Fruit fly (Drosophila melanogaster): ENCODE measurements around the gene CG5746.

The CG5746 gene

dm6 chr3R:24295556-24296465 is 52.8 kb downstream of the CG5746 start (continued):
- TF ChIP-seq org-1 (GFP tag; optimal IDR thresholded peaks at IDR 0.05) (peak; percentile 64), wdn (GFP tag; IDR thresholded peaks at IDR 0.05) (peak; percentile 82), grn (GFP tag; optimal IDR thresholded peaks at IDR 0.05) (no peak), CG34224 (GFP tag; IDR thresholded peaks at IDR 0.05; ENCODE audit: partially characterized antibody) (no peak), CG10462 (GFP tag; optimal IDR thresholded peaks at IDR 0.05) (peak; percentile 63), YL-1 (GFP tag; optimal IDR thresholded peaks at IDR 0.05) (no peak), Ravus (GFP tag; IDR thresholded peaks at IDR 0.05) (no peak; the same call in none of the 2 replicates), chn (GFP tag; optimal IDR thresholded peaks at IDR 0.05) (peak; percentile 65), CG2116 (GFP tag; optimal IDR thresholded peaks at IDR 0.05) (peak; percentile 36), CG2875 (GFP tag; optimal IDR thresholded peaks at IDR 0.05) (peak; percentile 66), CG3847 (GFP tag; IDR thresholded peaks at IDR 0.05) (peak; percentile 73), CG33557 (GFP tag; optimal IDR thresholded peaks at IDR 0.05) (peak; percentile 81), scrt (GFP tag; optimal IDR thresholded peaks at IDR 0.05) (peak; percentile 73), CG4360 (GFP tag; IDR thresholded peaks at IDR 0.05) (peak; percentile 94), seq (GFP tag; IDR thresholded peaks at IDR 0.05) (peak; percentile 79), D19A (tag; optimal IDR thresholded peaks at IDR 0.05) (peak; percentile 60), Dp (GFP tag; optimal IDR thresholded peaks at IDR 0.05) (no peak), toy (GFP tag; IDR thresholded peaks at IDR 0.05) (0 out of 2 replicates have a peak, but pooled peaks have one; percentile 29), CG9609 (GFP tag; optimal IDR thresholded peaks at IDR 0.05) (peak; percentile 46), da (GFP tag; optimal IDR thresholded peaks at IDR 0.05) (no peak), ERR (GFP tag; optimal IDR thresholded peaks at IDR 0.05) (peak; percentile 49), bbx (GFP tag; IDR thresholded peaks at IDR 0.05; ENCODE audit: partially characterized antibody) (no peak), stc (GFP tag; IDR thresholded peaks at IDR 0.05) (peak; percentile 75), CG15073 (GFP tag; optimal IDR thresholded peaks at IDR 0.05) (peak; percentile 25), crc (GFP tag; optimal IDR thresholded peaks at IDR 0.05) (peak; percentile 45), gt (GFP tag; IDR thresholded peaks at IDR 0.05) (no peak), Ets65A (GFP tag) (peak; percentile 91), CG1603 (tag; optimal IDR thresholded peaks at IDR 0.05) (peak; percentile 89), lab (GFP tag; optimal IDR thresholded peaks at IDR 0.05) (peak; percentile 84), CG14667 (GFP tag; IDR thresholded peaks at IDR 0.05) (peak; percentile 69), CG4730 (GFP tag; IDR thresholded peaks at IDR 0.05) (peak; percentile 76), onecut (GFP tag; IDR thresholded peaks at IDR 0.05) (peak; percentile 73), CG15696 (tag; optimal IDR thresholded peaks at IDR 0.05) (peak; percentile 88), aop (GFP tag; IDR thresholded peaks at IDR 0.05) (0 out of 2 replicates have a peak, but pooled peaks have one; percentile 46), prd (optimal IDR thresholded peaks at IDR 0.05) (no peak), prd (GFP tag; IDR thresholded peaks at IDR 0.05) (peak; percentile 91), CHES-1-like (GFP tag; optimal IDR thresholded peaks at IDR 0.05) (peak; percentile 44), slou (GFP tag; optimal IDR thresholded peaks at IDR 0.05) (peak; percentile 41), vnd (GFP tag; IDR thresholded peaks at IDR 0.05; ENCODE audit: partially characterized antibody) (no peak), CG17361 (GFP tag; IDR thresholded peaks at IDR 0.05) (peak; percentile 75), Dad (GFP tag; optimal IDR thresholded peaks at IDR 0.05) (peak; percentile 35), CG17802 (tag; optimal IDR thresholded peaks at IDR 0.05) (peak; percentile 12), CG10431 (GFP tag; optimal IDR thresholded peaks at IDR 0.05) (no peak), NK7.1 (GFP tag; optimal IDR thresholded peaks at IDR 0.05) (peak; percentile 69), CG13296 (GFP tag; optimal IDR thresholded peaks at IDR 0.05) (peak; percentile 66), gce (GFP tag; IDR thresholded peaks at IDR 0.05) (peak; percentile 62; the same call in 1 of the 3 replicates), CG16863 (GFP tag; optimal IDR thresholded peaks at IDR 0.05) (peak; percentile 33), pan (optimal IDR thresholded peaks at IDR 0.05) (no peak), pan (GFP tag; optimal IDR thresholded peaks at IDR 0.05 in 1 of 2, IDR thresholded peaks at IDR 0.05 in 1 of 2) (peak in 1 of 2 experiments; percentile 88)
